Fruit fly (Drosophila melanogaster) whole organism, embryonic: ENCODE results near the gene CG43407.

Experiments used
- Adf1 ChIP-seq: fragments of 200-800 bp; sonication (Bioruptor generic); IDR thresholded peaks from 2 replicates; pipeline ENCODE4 v1.3.6; 2022; ENCODE audit warnings: missing biosample characterization, missing genetic modification characterization
- Asciz ChIP-seq: fragments of 200-800 bp; sonication (Bioruptor generic); optimal IDR thresholded peaks from 2 replicates; lab custom pipeline; 2017; ENCODE audit warnings: missing biosample characterization, mild to moderate bottlenecking, missing genetic modification characterization, missing genetic modification reagents
- BEAF-32 ChIP-seq: fragments of 200-800 bp; sonication (Bioruptor generic); optimal IDR thresholded peaks from 3 replicates; lab custom pipeline; 2017; ENCODE audit warnings: missing biosample characterization, missing genetic modification characterization, mild to moderate bottlenecking, moderate library complexity, missing genetic modification reagents
- CG10654 ChIP-seq: fragments of 200-800 bp; sonication (Bioruptor generic); optimal IDR thresholded peaks from 2 replicates; lab custom pipeline; 2016; ENCODE audit warnings: missing biosample characterization, missing genetic modification characterization
- CG12071 ChIP-seq: fragments of 200-800 bp; sonication (Bioruptor generic); optimal IDR thresholded peaks from 3 replicates; lab custom pipeline; 2018; ENCODE audit warnings: missing biosample characterization, mild to moderate bottlenecking, missing genetic modification characterization
- CG13287 ChIP-seq: fragments of 200-800 bp; sonication (Bioruptor generic); IDR thresholded peaks from 2 replicates; pipeline ENCODE4 v1.3.6; 2022; ENCODE audit warnings: missing biosample characterization, missing genetic modification characterization; ENCODE audit not compliant: partially characterized antibody
- CG14050 ChIP-seq: fragments of 200-800 bp; sonication (Bioruptor generic); IDR thresholded peaks from 3 replicates; pipeline ENCODE4 v1.3.6; 2022; ENCODE audit warnings: missing biosample characterization, missing genetic modification characterization
- CG14710 ChIP-seq: fragments of 200-800 bp; sonication (Bioruptor generic); optimal IDR thresholded peaks from 3 replicates; lab custom pipeline; 2019; ENCODE audit warnings: missing biosample characterization, mild to moderate bottlenecking, missing genetic modification characterization, moderate library complexity
- CG15514 ChIP-seq: fragments of 200-800 bp; sonication (Bioruptor generic); optimal IDR thresholded peaks from 3 replicates; lab custom pipeline; 2017; ENCODE audit warnings: missing biosample characterization, missing genetic modification characterization, mild to moderate bottlenecking, moderate library complexity, missing genetic modification reagents
- CG1603 ChIP-seq: fragments of 200-800 bp; sonication (Bioruptor generic); optimal IDR thresholded peaks from 2 replicates; lab custom pipeline; 2019; ENCODE audit warnings: missing biosample characterization, mild to moderate bottlenecking, missing genetic modification characterization, moderate library complexity
- CG16779 ChIP-seq: fragments of 200-800 bp; sonication (Bioruptor generic); IDR thresholded peaks from 2 replicates; pipeline ENCODE4 v1.3.6; 2022; ENCODE audit warnings: missing biosample characterization, missing genetic modification characterization
- CG17829 ChIP-seq: fragments of 200-800 bp; optimal IDR thresholded peaks from 2 replicates; lab custom pipeline; 2019; ENCODE audit warnings: missing biosample characterization, mild to moderate bottlenecking, missing genetic modification characterization, moderate library complexity
- CG3163 ChIP-seq: fragments of 200-800 bp; sonication (Bioruptor generic); optimal IDR thresholded peaks from 3 replicates; lab custom pipeline; 2016; ENCODE audit warnings: missing biosample characterization, missing genetic modification characterization
- CG4617 ChIP-seq: fragments of 200-800 bp; sonication (Bioruptor generic); optimal IDR thresholded peaks from 3 replicates; lab custom pipeline; 2016; ENCODE audit warnings: missing biosample characterization, missing genetic modification characterization, borderline replicate concordance
- CG4854 ChIP-seq: fragments of 200-800 bp; sonication (Bioruptor generic); optimal IDR thresholded peaks from 2 replicates; lab custom pipeline; 2016; ENCODE audit warnings: missing biosample characterization, missing genetic modification characterization, inconsistent platforms
- CG5953 ChIP-seq: fragments of 200-800 bp; sonication (Bioruptor generic); IDR thresholded peaks from 2 replicates; pipeline ENCODE4 v1.3.6; 2022; ENCODE audit warnings: missing biosample characterization, missing genetic modification characterization
- D ChIP-seq, 2 experiments: fragments of 200-800 bp in 1 of 2; fragments of >200 bp in 1 of 2; sonication (Bioruptor generic) in 1 of 2; optimal IDR thresholded peaks; 2 replicates in 1 of 2; 3 replicates in 1 of 2; lab custom pipeline; 2017; ENCODE audit warnings: mild to moderate bottlenecking in 1 of 2, missing biosample characterization in 1 of 2, missing genetic modification characterization in 1 of 2, missing genetic modification reagents in 1 of 2
- Dbx ChIP-seq: fragments of 200-800 bp; sonication (Bioruptor generic); IDR thresholded peaks from 3 replicates; pipeline ENCODE4 v1.3.6; 2022; ENCODE audit warnings: missing biosample characterization, missing genetic modification characterization
- Dfd ChIP-seq, 2 experiments: fragments of >200 bp; optimal IDR thresholded peaks; 2 replicates each; lab custom pipeline; 2017; ENCODE audit warnings: missing biosample characterization in 2 of 2, missing genetic modification characterization in 2 of 2
- Optix ChIP-seq: fragments of 200-800 bp; sonication (Bioruptor generic); IDR thresholded peaks from 3 replicates; pipeline ENCODE4 v1.3.6; 2022; ENCODE audit warnings: missing biosample characterization, missing genetic modification characterization
- PHDP ChIP-seq: fragments of 200-800 bp; sonication (Bioruptor generic); optimal IDR thresholded peaks from 3 replicates; lab custom pipeline; 2018; ENCODE audit warnings: missing biosample characterization, mild to moderate bottlenecking, missing genetic modification characterization, moderate library complexity
- Side ChIP-seq: fragments of 200-800 bp; sonication (Bioruptor generic); optimal IDR thresholded peaks from 2 replicates; lab custom pipeline; 2016; ENCODE audit warnings: missing biosample characterization, missing genetic modification characterization
- Six4 ChIP-seq: fragments of 200-800 bp; sonication (Bioruptor generic); optimal IDR thresholded peaks from 2 replicates; lab custom pipeline; 2016; ENCODE audit warnings: missing biosample characterization, missing genetic modification characterization
- Usf ChIP-seq: fragments of 200-800 bp; sonication (Bioruptor generic); optimal IDR thresholded peaks from 2 replicates; lab custom pipeline; 2017; ENCODE audit warnings: missing genotype, missing biosample characterization, missing genetic modification characterization
- ac ChIP-seq: fragments of 200-800 bp; sonication (Bioruptor generic); optimal IDR thresholded peaks from 3 replicates; lab custom pipeline; 2017; ENCODE audit warnings: missing biosample characterization, mild to moderate bottlenecking, missing genetic modification characterization
- bab2 ChIP-seq: fragments of 200-800 bp; sonication (Bioruptor generic); optimal IDR thresholded peaks from 2 replicates; lab custom pipeline; 2016; ENCODE audit warnings: missing biosample characterization, missing genetic modification characterization
- bbx ChIP-seq: fragments of 200-800 bp; sonication (Bioruptor generic); IDR thresholded peaks from 2 replicates; pipeline ENCODE4 v1.3.6; 2022; ENCODE audit warnings: missing biosample characterization, missing genetic modification characterization; ENCODE audit not compliant: partially characterized antibody
- br ChIP-seq: fragments of >200 bp; optimal IDR thresholded peaks from 2 replicates; lab custom pipeline; 2017
- cato ChIP-seq: fragments of 200-800 bp; sonication (Bioruptor generic); optimal IDR thresholded peaks from 2 replicates; lab custom pipeline; 2016; ENCODE audit warnings: missing biosample characterization, missing genetic modification characterization, borderline replicate concordance
- da ChIP-seq: fragments of 200-800 bp; sonication (Bioruptor generic); optimal IDR thresholded peaks from 2 replicates; lab custom pipeline; 2016; ENCODE audit warnings: missing biosample characterization, missing genetic modification characterization
- danr ChIP-seq: fragments of 200-800 bp; sonication (Bioruptor generic); IDR thresholded peaks from 2 replicates; pipeline ENCODE4 v1.3.6; 2022; ENCODE audit warnings: missing biosample characterization, missing genetic modification characterization
- dmrt99B ChIP-seq: fragments of 200-800 bp; sonication (Bioruptor generic); optimal IDR thresholded peaks from 2 replicates; lab custom pipeline; 2018; ENCODE audit warnings: missing biosample characterization, mild to moderate bottlenecking, missing genetic modification characterization, moderate library complexity
- gce ChIP-seq: fragments of 200-800 bp; sonication (Bioruptor generic); IDR thresholded peaks from 3 replicates; pipeline ENCODE4 v1.3.6; 2022; ENCODE audit warnings: missing biosample characterization, missing genetic modification characterization
- gro ChIP-seq: fragments of 200-800 bp; sonication (Bioruptor generic); optimal IDR thresholded peaks from 2 replicates; lab custom pipeline; 2016; ENCODE audit warnings: missing biosample characterization, missing genetic modification characterization
- hth ChIP-seq: fragments of >200 bp; optimal IDR thresholded peaks from 2 replicates; lab custom pipeline; 2017; ENCODE audit warnings: inconsistent platforms
- lilli ChIP-seq: fragments of 200-800 bp; sonication (Bioruptor generic); optimal IDR thresholded peaks from 3 replicates; lab custom pipeline; 2016; ENCODE audit warnings: missing biosample characterization, missing genetic modification characterization
- mam ChIP-seq: fragments of 200-800 bp; sonication (Bioruptor generic); optimal IDR thresholded peaks from 3 replicates; lab custom pipeline; 2016; ENCODE audit warnings: missing biosample characterization, missing genetic modification characterization
- nerfin-1 ChIP-seq: fragments of 200-800 bp; sonication (Bioruptor generic); optimal IDR thresholded peaks from 3 replicates; lab custom pipeline; 2019; ENCODE audit warnings: missing biosample characterization, mild to moderate bottlenecking, missing genetic modification characterization, moderate library complexity
- pan ChIP-seq, 4 experiments: fragments of >200 bp in 3 of 4; fragments of 200-800 bp in 1 of 4; sonication (Bioruptor generic) in 1 of 4; optimal IDR thresholded peaks in 3 of 4; IDR thresholded peaks in 1 of 4; 2 replicates each; pipeline versions ENCODE4 v1.3.6 to Lab custom; 2017 to 2022; ENCODE audit warnings: missing biosample characterization in 2 of 4, missing genetic modification characterization in 2 of 4, mixed read lengths in 1 of 4
- phol ChIP-seq: fragments of 200-800 bp; sonication (Bioruptor generic); optimal IDR thresholded peaks from 3 replicates; lab custom pipeline; 2018; ENCODE audit warnings: missing biosample characterization, mild to moderate bottlenecking, missing genetic modification characterization, moderate library complexity
- pita ChIP-seq: fragments of 200-800 bp; sonication (Bioruptor generic); optimal IDR thresholded peaks from 2 replicates; lab custom pipeline; 2017; ENCODE audit warnings: missing biosample characterization, mild to moderate bottlenecking, missing genetic modification characterization
- schlank ChIP-seq: fragments of 200-800 bp; sonication (Bioruptor generic); optimal IDR thresholded peaks from 2 replicates; lab custom pipeline; 2018; ENCODE audit warnings: missing biosample characterization, mild to moderate bottlenecking, missing genetic modification characterization
- slbo ChIP-seq: fragments of 200-800 bp; sonication (Bioruptor generic); IDR thresholded peaks from 2 replicates; pipeline ENCODE4 v1.3.6; 2022; ENCODE audit warnings: missing biosample characterization, missing genetic modification characterization
- stc ChIP-seq: fragments of 200-800 bp; sonication (Bioruptor generic); IDR thresholded peaks from 2 replicates; pipeline ENCODE4 v1.3.6; 2022; ENCODE audit warnings: missing biosample characterization, missing genetic modification characterization
- tin ChIP-seq: fragments of 200-800 bp; sonication (Bioruptor generic); optimal IDR thresholded peaks from 3 replicates; lab custom pipeline; 2016; ENCODE audit warnings: missing biosample characterization, missing genetic modification characterization
- twi ChIP-seq: fragments of 200-800 bp; optimal IDR thresholded peaks from 2 replicates; lab custom pipeline; 2019; ENCODE audit warnings: missing biosample characterization, mild to moderate bottlenecking, missing genetic modification characterization, moderate library complexity
- vfl ChIP-seq: fragments of 200-800 bp; sonication (Bioruptor generic); optimal IDR thresholded peaks from 2 replicates; lab custom pipeline; 2016; ENCODE audit warnings: missing biosample characterization, missing genetic modification characterization
- z ChIP-seq: fragments of 200-800 bp; sonication (Bioruptor generic); IDR thresholded peaks from 3 replicates; pipeline ENCODE4 v1.3.6; 2022; ENCODE audit warnings: missing biosample characterization, missing genetic modification characterization

Gene CG43407

dm6 chr3L:19045299-19046025 lies 7.7 kb downstream of the CG43407 start, which contains the start of gene nkd (continued):
- TF ChIP-seq schlank (tag; lab: Kevin White, UChicago) (peak; percentile 39), CG1603 (peak; percentile 32), Side (GFP tag; lab: Kevin White, UChicago) (peak; percentile 41), BEAF-32 (no peak), da (GFP tag; lab: Kevin White, UChicago) (peak; percentile 36), dmrt99B (tag; lab: Kevin White, UChicago) (peak; percentile 91), Optix (peak; percentile 52; the same call in 1 of the 3 replicates), nerfin-1 (tag; lab: Kevin White, UChicago) (peak; percentile 84), Six4 (GFP tag; lab: Kevin White, UChicago) (peak; percentile 88), slbo (GFP tag; lab: Robert Waterston, UW) (peak; percentile 94), cato (GFP tag; lab: Kevin White, UChicago) (peak; percentile 76), PHDP (peak; percentile 94), phol (tag; lab: Kevin White, UChicago) (peak; percentile 87), CG17829 (tag; lab: Kevin White, UChicago) (peak; percentile 94), CG4854 (GFP tag; lab: Kevin White, UChicago) (peak; percentile 65), twi (tag; lab: Kevin White, UChicago) (peak; percentile 65), gro (peak; percentile 86), CG10654 (GFP tag; lab: Kevin White, UChicago) (peak; percentile 72), CG13287 (GFP tag; lab: Robert Waterston, UW) (peak; percentile 58; the same call in 1 of the 2 replicates), vfl (GFP tag; lab: Kevin White, UChicago) (peak; percentile 76), Usf (GFP tag; lab: Kevin White, UChicago) (peak; percentile 34), bbx (peak; percentile 81), CG12071 (GFP tag; lab: Kevin White, UChicago) (peak; percentile 70), gce (GFP tag; lab: Robert Waterston, UW) (peak; percentile 93), pita (no peak), Adf1 (GFP tag; lab: Robert Waterston, UW) (peak; percentile 53; the same call in 1 of the 2 replicates), CG5953 (GFP tag; lab: Robert Waterston, UW) (peak; percentile 90), CG4617 (GFP tag; lab: Kevin White, UChicago) (peak; percentile 53), Dbx (GFP tag; lab: Robert Waterston, UW) (peak; percentile 94), CG14710 (peak; percentile 92), pan (optimal IDR thresholded peaks at IDR 0.05; lab: Kevin White, UChicago) (peak in 1 of 2 experiments; percentile 23), pan (GFP tag; optimal IDR thresholded peaks at IDR 0.05 in 1 of 2, IDR thresholded peaks at IDR 0.05 in 1 of 2) (peak in 1 of 2 experiments; percentile 95), CG3163 (GFP tag; lab: Kevin White, UChicago) (peak; percentile 57), danr (GFP tag; lab: Robert Waterston, UW) (peak; percentile 23; the same call in 1 of the 2 replicates), bab2 (GFP tag; lab: Kevin White, UChicago) (peak; percentile 71), stc (GFP tag; lab: Robert Waterston, UW) (peak; percentile 95), tin (GFP tag; lab: Kevin White, UChicago) (peak; percentile 83), CG15514 (peak; percentile 63), D (optimal IDR thresholded peaks at IDR 0.05; lab: Kevin White, UChicago) (no peak), D (GFP tag; optimal IDR thresholded peaks at IDR 0.05; lab: Kevin White, UChicago) (peak; percentile 79), CG14050 (GFP tag; lab: Robert Waterston, UW) (peak; percentile 89), ac (peak; percentile 38), Asciz (GFP tag; lab: Kevin White, UChicago) (peak; percentile 79), mam (GFP tag; lab: Kevin White, UChicago) (peak; percentile 78), CG16779 (GFP tag; lab: Robert Waterston, UW) (peak; percentile 79), hth (lab: Kevin White, UChicago) (no peak), z (GFP tag; lab: Robert Waterston, UW) (peak; percentile 17; the same call in 1 of the 3 replicates), br (lab: Kevin White, UChicago) (no peak), lilli (GFP tag; lab: Kevin White, UChicago) (peak; percentile 90), Dfd (GFP tag; optimal IDR thresholded peaks at IDR 0.05; lab: Kevin White, UChicago) (no peak)
